Worm (Caenorhabditis elegans) whole organism, midembryonic: ENCODE measurements around the gene dsl-4.

Experiments used
- cog-1 ChIP-seq: sonication (generic microtip); optimal IDR thresholded peaks from 2 replicates; lab custom pipeline; 2016; ENCODE audit warnings: missing genetic modification characterization, missing compliant biosample characterization
- flt-1 ChIP-seq: fragments of 200-800 bp; sonication (Bioruptor generic); IDR thresholded peaks from 2 replicates; pipeline ENCODE4 v1.3.6; 2022; ENCODE audit warnings: missing genetic modification characterization, missing compliant biosample characterization
- tab-1 ChIP-seq: fragments of 200-800 bp; sonication (Bioruptor generic); IDR thresholded peaks from 2 replicates; pipeline ENCODE4 v1.3.6; 2022; ENCODE audit warnings: missing genetic modification characterization, missing compliant biosample characterization
- ztf-29 ChIP-seq: fragments of 200-800 bp; sonication (Bioruptor generic); IDR thresholded peaks from 2 replicates; pipeline ENCODE4 v1.3.6; 2022; ENCODE audit warnings: missing genetic modification reagents, missing genetic modification characterization, missing compliant biosample characterization

ce11 chrX:14090089-14090488, at the start of gene dsl-4:
- TF ChIP-seq flt-1 (GFP tag; lab: Robert Waterston, UW) (no peak), tab-1 (GFP tag; lab: Robert Waterston, UW) (no peak), ztf-29 (no peak), cog-1 (tag; lab: Kevin White, UChicago) (no peak)
